Fruit fly (Drosophila melanogaster) whole organism, prepupa: ENCODE data around the gene CG33927.

Source experiments
- Blimp-1 ChIP-seq: fragments of 200-800 bp; sonication (Bioruptor generic); optimal IDR thresholded peaks from 3 replicates; lab custom pipeline; 2017; ENCODE audit warnings: missing biosample characterization, missing genetic modification characterization, mild to moderate bottlenecking, moderate library complexity, missing genetic modification reagents
- CG11902 ChIP-seq: fragments of 200-800 bp; sonication (Bioruptor generic); optimal IDR thresholded peaks from 3 replicates; lab custom pipeline; 2016; ENCODE audit warnings: missing biosample characterization, missing genetic modification characterization
- CG15336 ChIP-seq: fragments of 200-800 bp; sonication (Bioruptor generic); IDR thresholded peaks from 2 replicates; pipeline ENCODE4 v1.3.6; 2022; ENCODE audit warnings: missing biosample characterization, missing genetic modification characterization
- CG1621 ChIP-seq: fragments of 200-800 bp; sonication (Bioruptor generic); optimal IDR thresholded peaks from 3 replicates; lab custom pipeline; 2018; ENCODE audit warnings: missing biosample characterization, mild to moderate bottlenecking, missing genetic modification characterization
- CG3032 ChIP-seq: fragments of 200-800 bp; optimal IDR thresholded peaks from 2 replicates; lab custom pipeline; 2019; ENCODE audit warnings: missing biosample characterization, mild to moderate bottlenecking, missing genetic modification characterization, moderate library complexity
- CG32006 ChIP-seq: fragments of 200-800 bp; sonication (Bioruptor generic); optimal IDR thresholded peaks from 3 replicates; lab custom pipeline; 2017; ENCODE audit warnings: missing biosample characterization, mild to moderate bottlenecking, missing genetic modification characterization
- CG34406 ChIP-seq: fragments of 200-800 bp; sonication (Bioruptor generic); optimal IDR thresholded peaks from 3 replicates; lab custom pipeline; 2016; ENCODE audit warnings: missing biosample characterization, missing genetic modification characterization
- CG3919 ChIP-seq: fragments of 200-800 bp; sonication (Bioruptor generic); optimal IDR thresholded peaks from 3 replicates; lab custom pipeline; 2016; ENCODE audit warnings: missing biosample characterization, missing genetic modification characterization
- CG6163 ChIP-seq: fragments of 200-800 bp; sonication (Bioruptor generic); IDR thresholded peaks from 3 replicates; pipeline ENCODE4 v1.3.6; 2022; ENCODE audit warnings: missing biosample characterization, missing genetic modification characterization
- CG6276 ChIP-seq: fragments of 200-800 bp; sonication (Bioruptor generic); optimal IDR thresholded peaks from 2 replicates; lab custom pipeline; 2017; ENCODE audit warnings: missing biosample characterization, mild to moderate bottlenecking, missing genetic modification characterization
- CG6792 ChIP-seq: fragments of 200-800 bp; sonication (Bioruptor generic); optimal IDR thresholded peaks from 3 replicates; lab custom pipeline; 2016; ENCODE audit warnings: missing biosample characterization, missing genetic modification characterization
- CG6808 ChIP-seq: fragments of 200-800 bp; sonication (Bioruptor generic); optimal IDR thresholded peaks from 3 replicates; lab custom pipeline; 2017; ENCODE audit warnings: missing biosample characterization, missing genetic modification characterization, mild to moderate bottlenecking, moderate library complexity, missing genetic modification reagents
- CG6854 ChIP-seq: fragments of 200-800 bp; sonication (Bioruptor generic); optimal IDR thresholded peaks from 2 replicates; lab custom pipeline; 2017; ENCODE audit warnings: missing biosample characterization, mild to moderate bottlenecking, missing genetic modification characterization
- CG7368 ChIP-seq: fragments of 200-800 bp; sonication (Bioruptor generic); optimal IDR thresholded peaks from 3 replicates; lab custom pipeline; 2016; ENCODE audit warnings: missing biosample characterization, missing genetic modification characterization
- CG8119 ChIP-seq: fragments of 200-800 bp; sonication (Bioruptor generic); IDR thresholded peaks from 3 replicates; pipeline ENCODE4 v1.3.6; 2022; ENCODE audit warnings: missing biosample characterization, missing genetic modification characterization
- CG8319 ChIP-seq: fragments of 200-800 bp; sonication (Bioruptor generic); optimal IDR thresholded peaks from 3 replicates; lab custom pipeline; 2016; ENCODE audit warnings: missing biosample characterization, missing genetic modification characterization
- CG9139 ChIP-seq: fragments of 200-800 bp; sonication (Bioruptor generic); optimal IDR thresholded peaks from 3 replicates; lab custom pipeline; 2017; ENCODE audit warnings: missing biosample characterization, mild to moderate bottlenecking, missing genetic modification characterization
- Eip78C ChIP-seq: fragments of 200-800 bp; sonication (Bioruptor generic); peaks from one replicate; lab custom pipeline; 2016; ENCODE audit warnings: missing biosample characterization, missing genetic modification characterization
- Eip93F ChIP-seq: fragments of 200-800 bp; sonication (Bioruptor generic); optimal IDR thresholded peaks from 2 replicates; lab custom pipeline; 2016; ENCODE audit warnings: missing biosample characterization, mild to moderate bottlenecking, missing genetic modification characterization
- Ets96B ChIP-seq: fragments of 200-800 bp; optimal IDR thresholded peaks from 2 replicates; lab custom pipeline; 2019; ENCODE audit warnings: missing biosample characterization, mild to moderate bottlenecking, missing genetic modification characterization, moderate library complexity
- Hr38 ChIP-seq: sonication (Bioruptor generic); optimal IDR thresholded peaks from 2 replicates; lab custom pipeline; 2016; ENCODE audit warnings: missing biosample characterization, missing genetic modification characterization
- Hr4 ChIP-seq: fragments of 200-800 bp; sonication (Bioruptor generic); optimal IDR thresholded peaks from 3 replicates; lab custom pipeline; 2016; ENCODE audit warnings: missing biosample characterization, missing genetic modification characterization
- Met ChIP-seq: fragments of 200-800 bp; sonication (Bioruptor generic); optimal IDR thresholded peaks from 3 replicates; lab custom pipeline; 2016; ENCODE audit warnings: missing biosample characterization, missing genetic modification characterization
- OdsH ChIP-seq: fragments of 200-800 bp; sonication (Bioruptor generic); optimal IDR thresholded peaks from 3 replicates; lab custom pipeline; 2016; ENCODE audit warnings: missing biosample characterization, missing genetic modification characterization
- Smox ChIP-seq: fragments of 200-800 bp; sonication (Bioruptor generic); optimal IDR thresholded peaks from 3 replicates; lab custom pipeline; 2016; ENCODE audit warnings: missing biosample characterization, missing genetic modification characterization
- Sox102F ChIP-seq: fragments of 200-800 bp; sonication (Bioruptor generic); optimal IDR thresholded peaks from 2 replicates; lab custom pipeline; 2016; ENCODE audit warnings: missing biosample characterization, mild to moderate bottlenecking, missing genetic modification characterization
- Sox15 ChIP-seq: fragments of 200-800 bp; sonication (Bioruptor generic); optimal IDR thresholded peaks from 3 replicates; lab custom pipeline; 2016; ENCODE audit warnings: missing biosample characterization, missing genetic modification characterization
- achi ChIP-seq: fragments of 200-800 bp; sonication (Bioruptor generic); optimal IDR thresholded peaks from 3 replicates; lab custom pipeline; 2016; ENCODE audit warnings: missing biosample characterization, missing genetic modification characterization
- eg ChIP-seq: fragments of 200-800 bp; sonication (Bioruptor generic); IDR thresholded peaks from 3 replicates; pipeline ENCODE4 v1.3.6; 2022; ENCODE audit warnings: missing biosample characterization, missing genetic modification characterization
- esn ChIP-seq: fragments of 200-800 bp; sonication (Bioruptor generic); optimal IDR thresholded peaks from 2 replicates; lab custom pipeline; 2016; ENCODE audit warnings: missing biosample characterization, mild to moderate bottlenecking, missing genetic modification characterization, moderate library complexity
- fd59A ChIP-seq: fragments of 200-800 bp; sonication (Bioruptor generic); optimal IDR thresholded peaks from 2 replicates; lab custom pipeline; 2017; ENCODE audit warnings: missing biosample characterization, mild to moderate bottlenecking, missing genetic modification characterization, missing genetic modification reagents
- fkh ChIP-seq: fragments of 200-800 bp; sonication (Bioruptor generic); optimal IDR thresholded peaks from 3 replicates; lab custom pipeline; 2017; ENCODE audit warnings: missing biosample characterization, mild to moderate bottlenecking, missing genetic modification characterization, moderate library complexity
- lz ChIP-seq: fragments of 200-800 bp; sonication (Bioruptor generic); optimal IDR thresholded peaks from 3 replicates; lab custom pipeline; 2016; ENCODE audit warnings: missing biosample characterization, missing genetic modification characterization
- salr ChIP-seq, 2 experiments: fragments of 200-800 bp; sonication (Bioruptor generic); optimal IDR thresholded peaks; 3 replicates each; lab custom pipeline; 2016 to 2018; ENCODE audit warnings: missing biosample characterization in 2 of 2, missing genetic modification characterization in 2 of 2, mild to moderate bottlenecking in 1 of 2
- spab ChIP-seq: fragments of 200-800 bp; sonication (Bioruptor generic); optimal IDR thresholded peaks from 2 replicates; lab custom pipeline; 2017; ENCODE audit warnings: missing biosample characterization, mild to moderate bottlenecking, missing genetic modification characterization, missing genetic modification reagents
- ss ChIP-seq, 2 experiments: fragments of 200-800 bp; sonication (Bioruptor generic); optimal IDR thresholded peaks; 2 replicates in 1 of 2; 3 replicates in 1 of 2; lab custom pipeline; 2017 to 2018; ENCODE audit warnings: mild to moderate bottlenecking in 2 of 2, missing biosample characterization in 2 of 2, missing genetic modification characterization in 2 of 2, moderate library complexity in 1 of 2
- svp ChIP-seq: fragments of 200-800 bp; sonication (Bioruptor generic); peaks from one replicate; lab custom pipeline; 2016; ENCODE audit warnings: missing biosample characterization, missing genetic modification characterization
- topi ChIP-seq: fragments of 200-800 bp; sonication (Bioruptor generic); optimal IDR thresholded peaks from 3 replicates; lab custom pipeline; 2016; ENCODE audit warnings: missing biosample characterization, missing genetic modification characterization
- vri ChIP-seq: fragments of 200-800 bp; sonication (Bioruptor generic); optimal IDR thresholded peaks from 3 replicates; lab custom pipeline; 2016; ENCODE audit warnings: missing biosample characterization, mild to moderate bottlenecking, missing genetic modification characterization

The CG33927 gene

dm6 chr3R:4724323-4724832, 34.0 kb upstream of the CG33927 start:
- TF ChIP-seq achi (GFP tag; lab: Kevin White, UChicago) (no peak), CG11902 (GFP tag; lab: Kevin White, UChicago) (no peak), salr (GFP tag; optimal IDR thresholded peaks at IDR 0.05; lab: Kevin White, UChicago) (no peak), Hr4 (GFP tag; lab: Kevin White, UChicago) (no peak), Eip93F (GFP tag; lab: Kevin White, UChicago) (no peak), CG9139 (GFP tag; lab: Kevin White, UChicago) (no peak), fd59A (GFP tag; lab: Kevin White, UChicago) (no peak), Sox15 (GFP tag; lab: Kevin White, UChicago) (no peak), Hr38 (GFP tag; lab: Kevin White, UChicago) (no peak), CG1621 (tag; lab: Kevin White, UChicago) (no peak), CG32006 (GFP tag; lab: Kevin White, UChicago) (no peak), CG6808 (GFP tag; lab: Kevin White, UChicago) (no peak), CG6276 (no peak), CG8119 (0 out of 3 replicates have a peak, but pooled peaks have one; percentile 5), lz (GFP tag; lab: Kevin White, UChicago) (no peak), Smox (GFP tag; lab: Kevin White, UChicago) (no peak), CG34406 (GFP tag; lab: Kevin White, UChicago) (no peak), eg (GFP tag; lab: Robert Waterston, UW) (peak; percentile 51; the same call in 2 of the 3 replicates), CG6792 (GFP tag; lab: Kevin White, UChicago) (no peak), topi (no peak), CG8319 (no peak), esn (GFP tag; lab: Kevin White, UChicago) (no peak), Ets96B (no peak), ss (GFP tag; optimal IDR thresholded peaks at IDR 0.05; lab: Kevin White, UChicago) (no peak), OdsH (GFP tag; lab: Kevin White, UChicago) (no peak), CG7368 (GFP tag; lab: Kevin White, UChicago) (no peak), CG3919 (GFP tag; lab: Kevin White, UChicago) (no peak), CG15336 (GFP tag; lab: Robert Waterston, UW) (peak; percentile 53), CG6854 (GFP tag; lab: Kevin White, UChicago) (no peak), Eip78C (no peak), CG6163 (GFP tag; lab: Robert Waterston, UW) (0 out of 3 replicates have a peak, but pooled peaks have one; percentile 35), svp (no peak)
- TF ChIP-seq, all 60 proteins: peak for 4

DNA sequence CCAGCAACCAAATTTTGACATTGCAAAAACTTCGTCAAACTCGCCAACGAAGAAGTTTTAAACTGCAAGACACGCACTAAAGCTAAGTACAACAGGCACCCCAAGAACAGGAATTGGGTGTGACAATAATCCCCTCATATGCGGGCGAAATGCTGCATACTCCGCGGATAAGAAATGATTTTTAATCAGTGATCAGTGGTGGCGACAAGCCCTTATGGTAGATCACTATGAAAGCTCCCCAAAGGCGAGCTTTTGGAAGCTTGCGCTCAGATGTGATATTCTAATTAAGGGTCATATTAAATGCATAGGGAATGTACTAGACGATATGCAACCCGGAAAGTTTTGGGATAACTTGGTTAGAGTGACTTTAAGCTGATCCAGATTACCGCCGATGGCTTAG, 27.2 kb upstream of the CG33927 start:
- no peak for TF ChIP-seq spab
- no peak for TF ChIP-seq Met (GFP tag; lab: Kevin White, UChicago)
- no peak for TF ChIP-seq fkh (GFP tag; lab: Kevin White, UChicago)
- no peak for TF ChIP-seq Sox102F (GFP tag; lab: Kevin White, UChicago)
- no peak for TF ChIP-seq CG3032
- no peak for TF ChIP-seq Ets96B
- no peak for TF ChIP-seq svp
- no peak for TF ChIP-seq CG6276
- no peak for TF ChIP-seq CG8119
- no peak for TF ChIP-seq vri (GFP tag; lab: Kevin White, UChicago)

DNA sequence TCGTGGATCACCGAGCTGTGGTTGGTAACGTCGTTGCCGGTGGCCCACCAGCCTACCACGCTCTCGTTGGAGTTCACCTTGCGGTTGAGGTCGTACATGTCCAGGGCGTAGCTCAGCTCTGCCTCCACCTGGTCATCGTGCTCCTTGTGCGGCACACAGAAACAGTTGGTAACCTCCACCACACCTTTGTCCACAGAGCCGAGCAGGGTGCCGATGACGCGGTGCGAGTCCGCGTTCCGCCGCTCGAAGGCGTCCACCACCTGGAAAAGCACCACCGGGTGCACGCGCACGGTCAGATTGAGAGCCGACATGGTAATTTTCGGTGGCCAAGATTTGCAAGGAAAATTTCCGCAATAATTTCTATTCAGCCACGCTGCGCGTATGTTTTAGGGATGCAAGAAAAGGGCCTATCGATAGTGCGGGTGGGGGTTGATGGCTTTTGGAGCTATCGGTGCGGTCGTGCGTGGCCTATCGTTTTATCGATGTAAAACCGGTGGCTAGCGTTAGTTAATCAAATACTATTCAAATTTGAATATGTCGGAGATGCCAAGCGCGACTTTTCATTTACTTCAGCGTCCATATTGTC, 23.5 kb upstream of the CG33927 start, which contains the start of gene eIF3f1:
Gene eIF3f1 (minus strand): TSS at position 408 of the 586 bp plus-strand sequence.
- TF ChIP-seq CG3032 (peak; percentile 11), eg (GFP tag; lab: Robert Waterston, UW) (peak; percentile 34; the same call in 1 of the 3 replicates), CG8319 (peak; percentile 98), Blimp-1 (GFP tag; lab: Kevin White, UChicago) (no peak), esn (GFP tag; lab: Kevin White, UChicago) (peak; percentile 41), CG6854 (GFP tag; lab: Kevin White, UChicago) (peak; percentile 25), fkh (GFP tag; lab: Kevin White, UChicago) (peak; percentile 85), OdsH (GFP tag; lab: Kevin White, UChicago) (no peak)
